Worm (Caenorhabditis elegans): ENCODE data around the gene C17C3.15.
"Not testable (repeated sequence)": the region's sequence is repeated elsewhere in the genome, so short reads cannot be mapped to it uniquely, and the experiment has no call there.

Gene C17C3.15

DNA sequence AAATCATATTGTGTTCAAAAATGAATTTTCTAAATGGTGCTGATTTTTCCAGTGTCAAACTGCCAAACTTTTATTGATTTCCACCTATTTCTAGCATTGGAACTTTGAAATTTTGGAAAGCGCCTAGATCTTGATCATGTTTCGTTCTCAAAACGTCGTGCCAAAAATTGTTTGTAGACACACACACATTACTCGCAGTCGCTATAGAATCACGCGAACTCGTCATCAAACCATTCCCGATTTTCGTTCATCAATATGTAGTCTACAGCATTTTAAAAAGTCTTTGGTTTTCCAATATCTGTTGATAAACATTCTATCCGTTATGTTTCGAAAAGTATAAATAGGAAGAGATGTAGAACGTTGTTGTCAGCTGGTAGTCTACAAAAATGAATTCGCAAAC lies at the start of gene C17C3.15, which contains the start of gene C17C3.1:
TSS of gene C17C3.15 (plus strand) at position 383 of the 400 bp plus-strand sequence.
TSS of gene C17C3.1 (plus strand) at position 301 of the 400 bp plus-strand sequence.
- no peak for TF ChIP-seq unc-62 (GFP tag; optimal IDR thresholded peaks at IDR 0.05)

ce11 chrII:5521411-5521810 lies 49.0 kb upstream of the C17C3.15 start, which contains the start of gene ZK177.12:
Gene ZK177.12, plus strand, starts transcription at chrII:5521711.
- no peak for TF ChIP-seq unc-62 (GFP tag; optimal IDR thresholded peaks at IDR 0.05)

- TF ChIP-seq unc-62 (GFP tag; optimal IDR thresholded peaks at IDR 0.05) = no peak
These were observed 47.8 kb upstream of the C17C3.15 start, which contains the start of gene ZK177.11 for ce11 chrII:5522637-5523036. Gene ZK177.11, plus strand, starts transcription at chrII:5522937.

- no peak for TF ChIP-seq unc-62 (GFP tag; optimal IDR thresholded peaks at IDR 0.05)
These were observed 45.2 kb upstream of the C17C3.15 start, which contains the start of gene tbx-35 for ce11 chrII:5525297-5525696. Gene tbx-35, minus strand, starts transcription at chrII:5525397.

DNA sequence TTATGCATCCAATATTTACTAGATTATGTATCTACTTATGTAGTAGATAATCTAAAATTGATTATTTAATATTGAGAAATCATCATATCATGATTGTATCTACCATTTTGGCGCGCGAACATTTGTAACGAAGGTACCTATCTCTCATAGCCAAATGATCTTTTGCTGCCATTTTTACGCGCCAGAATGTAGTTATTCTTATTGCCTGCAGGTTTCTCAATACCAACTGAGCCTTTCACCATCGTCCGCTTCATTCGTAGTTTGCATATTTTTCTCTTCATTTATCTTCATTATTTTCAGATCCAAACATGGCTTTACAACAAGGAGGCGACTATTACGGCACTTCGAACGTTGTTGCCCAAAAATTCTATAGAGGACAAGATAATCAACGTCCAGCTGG lies 42.6 kb upstream of the C17C3.15 start, which contains the start of gene ZK177.1:
TSS of gene ZK177.1 (plus strand) at position 301 of the 400 bp plus-strand sequence.
- no peak for TF ChIP-seq unc-62 (GFP tag; optimal IDR thresholded peaks at IDR 0.05)

DNA sequence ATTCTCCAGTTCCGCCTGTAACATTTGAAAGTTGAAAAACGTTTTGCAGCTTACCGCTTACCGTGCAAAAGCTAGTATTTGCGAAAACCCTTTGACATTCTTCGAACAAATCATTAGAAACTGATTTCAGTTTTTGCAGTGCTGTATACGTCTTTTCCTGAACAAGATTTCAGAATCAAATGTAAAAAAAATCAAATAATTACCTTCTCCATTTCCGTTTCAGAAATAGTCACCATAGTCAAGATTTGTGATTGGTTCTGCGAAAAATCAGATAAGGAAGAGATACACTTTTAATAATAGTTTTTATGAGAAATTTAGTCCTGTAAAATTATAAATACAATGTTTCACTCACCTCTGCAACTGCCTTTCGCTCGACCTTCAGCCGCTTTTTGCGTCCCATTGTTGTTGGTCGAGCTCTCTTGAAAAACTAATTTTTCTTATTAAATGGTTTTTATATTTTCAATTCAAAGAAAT lies 38.6 kb upstream of the C17C3.15 start, which contains the start of gene C17C3.9:
TSS of gene C17C3.9 (minus strand) at position 424 of the 474 bp plus-strand sequence.
- no peak for TF ChIP-seq unc-62 (GFP tag; optimal IDR thresholded peaks at IDR 0.05)

- TF ChIP-seq unc-62 (GFP tag; optimal IDR thresholded peaks at IDR 0.05) = no peak
These were observed 36.8 kb upstream of the C17C3.15 start, which contains the start of gene hlh-26 for ce11 chrII:5533642-5534041. Gene hlh-26, minus strand, starts transcription at chrII:5533742.

DNA sequence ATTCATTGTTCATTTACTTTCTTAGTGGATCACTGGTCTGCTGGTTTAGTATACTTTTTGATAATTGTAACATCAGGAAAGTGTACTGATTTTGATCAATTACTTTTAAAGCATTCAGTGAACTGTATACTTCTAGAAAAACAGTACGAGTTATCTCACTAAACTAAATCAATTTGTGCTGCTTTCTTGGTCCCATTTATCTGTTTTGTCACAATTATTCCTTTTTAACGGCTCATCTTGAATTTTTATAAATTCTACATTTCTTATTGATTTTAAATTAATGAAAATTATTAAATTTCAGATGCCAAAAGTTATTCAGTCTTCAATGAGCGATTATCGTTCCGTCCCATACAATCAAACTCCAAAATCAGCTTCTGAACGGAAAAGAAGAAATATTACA lies 35.5 kb upstream of the C17C3.15 start, which contains the start of gene hlh-25:
TSS of gene hlh-25 (plus strand) at position 301 of the 400 bp plus-strand sequence.
- TF ChIP-seq unc-62 (GFP tag; optimal IDR thresholded peaks at IDR 0.05) = not testable (repeated sequence)

DNA sequence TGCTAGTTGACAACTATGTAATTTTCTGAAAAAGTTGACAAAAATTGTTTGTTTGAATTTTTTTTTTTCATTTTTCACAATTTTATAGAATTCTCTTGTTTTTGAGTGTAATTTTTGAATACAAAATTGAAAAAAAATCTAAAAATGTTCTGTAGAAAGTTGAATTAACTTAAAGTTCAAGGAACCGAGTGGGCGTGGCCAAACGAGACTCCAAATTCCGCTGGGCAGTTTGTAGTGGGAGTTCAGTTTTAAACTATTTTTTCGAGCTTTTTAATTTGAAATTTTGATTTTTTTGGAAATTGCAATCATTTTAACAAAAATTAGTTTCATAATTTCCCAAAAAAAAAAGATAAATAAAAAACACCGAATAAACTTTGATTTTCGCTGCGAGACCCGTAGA lies 33.4 kb upstream of the C17C3.15 start:
- TF ChIP-seq unc-62 (GFP tag; optimal IDR thresholded peaks at IDR 0.05) = no peak

ce11 chrII:5537524-5537923 lies 32.9 kb upstream of the C17C3.15 start, which contains the start of gene C17C3.11:
Gene C17C3.11, plus strand, starts transcription at chrII:5537824.
- no peak for TF ChIP-seq unc-62 (GFP tag; optimal IDR thresholded peaks at IDR 0.05)

DNA sequence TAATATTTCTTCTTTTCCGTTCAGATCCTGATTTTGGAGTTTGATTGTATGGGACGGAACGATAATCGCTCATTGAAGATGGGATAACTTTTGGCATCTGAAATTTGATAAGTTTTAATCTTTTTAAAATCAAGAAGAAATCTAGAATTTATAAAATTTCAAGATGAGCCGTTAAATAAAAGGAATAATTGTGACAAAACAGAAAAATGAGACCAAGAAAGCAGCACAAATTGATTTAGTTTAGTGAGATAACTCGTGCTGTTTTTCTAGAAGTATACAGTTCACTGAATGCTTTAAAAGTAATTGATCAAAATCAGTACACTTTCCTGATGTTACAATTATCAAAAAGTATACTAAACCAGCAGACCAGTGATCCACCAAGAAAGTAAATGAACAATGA lies 30.3 kb upstream of the C17C3.15 start, which contains the start of gene hlh-27:
TSS of gene hlh-27 (minus strand) at position 101 of the 400 bp plus-strand sequence.
- not testable (repeated sequence) for TF ChIP-seq unc-62 (GFP tag; optimal IDR thresholded peaks at IDR 0.05)

- TF ChIP-seq unc-62 (GFP tag; optimal IDR thresholded peaks at IDR 0.05) = no peak
These were observed 28.8 kb upstream of the C17C3.15 start, which contains the start of gene C17C3.24 for ce11 chrII:5541685-5542084. Gene C17C3.24, minus strand, starts transcription at chrII:5541785.

- peak; percentile 12 for TF ChIP-seq unc-62 (GFP tag; optimal IDR thresholded peaks at IDR 0.05)
These were observed 26.8 kb upstream of the C17C3.15 start for ce11 chrII:5543476-5544144.

DNA sequence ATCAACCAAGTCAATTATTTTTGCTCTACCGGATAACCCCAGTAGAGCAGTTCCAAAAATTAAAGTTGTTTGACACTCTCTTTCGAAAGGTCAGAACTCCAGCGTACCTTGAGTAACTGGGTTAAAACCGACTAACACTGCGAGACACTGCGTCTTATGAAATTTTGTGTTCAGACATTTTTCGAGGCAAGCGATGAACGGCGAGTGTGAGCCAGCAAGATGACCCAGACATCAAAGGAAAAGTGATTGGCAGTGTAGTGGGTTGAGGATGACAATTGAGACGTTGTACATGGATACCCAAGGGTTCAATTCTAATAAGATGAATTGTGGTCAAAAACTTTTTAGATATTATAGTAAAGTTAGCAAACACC lies 26.3 kb upstream of the C17C3.15 start:
- TF ChIP-seq unc-62 (GFP tag; optimal IDR thresholded peaks at IDR 0.05) = no peak

DNA sequence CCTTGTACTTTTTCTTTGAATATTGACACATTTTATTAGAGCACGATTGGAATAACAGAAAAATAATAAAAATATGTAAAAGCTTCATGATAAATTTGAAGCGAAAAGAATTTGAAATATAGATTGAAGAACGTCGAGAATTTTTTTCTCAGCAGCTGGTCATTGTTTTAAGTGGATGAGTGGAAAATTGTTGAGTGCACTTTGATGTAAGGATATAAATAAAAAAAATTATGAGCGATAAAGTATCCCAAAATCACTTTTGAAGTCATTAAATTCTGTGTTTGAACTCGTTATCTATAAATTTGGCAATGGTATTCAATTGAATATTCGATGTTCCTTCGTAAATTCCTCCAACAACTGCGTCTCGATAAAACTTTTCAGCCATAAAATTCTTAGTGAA lies 25.7 kb upstream of the C17C3.15 start, which contains the start of gene ins-13:
TSS of gene ins-13 (minus strand) at position 101 of the 400 bp plus-strand sequence.
- no peak for TF ChIP-seq unc-62 (GFP tag; optimal IDR thresholded peaks at IDR 0.05)

ce11 chrII:5547442-5547894 lies 23.0 kb upstream of the C17C3.15 start, which contains the start of gene acdh-2:
Gene acdh-2, minus strand, starts transcription at chrII:5547492.
- TF ChIP-seq unc-62 (GFP tag; optimal IDR thresholded peaks at IDR 0.05) = no peak

Data from whole organism, dauer.